Worm (Caenorhabditis elegans): ENCODE results near the gene dhrr-1.

- peak; percentile 51 for TF ChIP-seq him-1 (tag; optimal IDR thresholded peaks at IDR 0.05)
- peak; percentile 55 for TF ChIP-seq W03F9.2 (tag; optimal IDR thresholded peaks at IDR 0.05)
Measured at ce11 chrIII:8981847-8982479, 37.5 kb downstream of the dhrr-1 start, which contains the start of gene pde-2.
